Worm (Caenorhabditis elegans): ENCODE data around the gene srbc-68.

The srbc-68 gene

ce11 chrV:3585011-3585410, 38.6 kb upstream of the srbc-68 start:
- no peak for TF ChIP-seq tbx-9 (tag; optimal IDR thresholded peaks at IDR 0.05; ENCODE audit: borderline replicate concordance)
- TF ChIP-seq ceh-27 (GFP tag; optimal IDR thresholded peaks at IDR 0.05), result no peak
- TF ChIP-seq hmg-1.2 (GFP tag; IDR thresholded peaks at IDR 0.05), result no peak; the same call in 1 of the 2 replicates
- TF ChIP-seq mel-28 (tag; optimal IDR thresholded peaks at IDR 0.05; ENCODE audit: borderline replicate concordance), result no peak
- TF ChIP-seq ceh-100 (GFP tag; IDR thresholded peaks at IDR 0.05), result peak; percentile 33; the same call in 1 of the 2 replicates
- no peak for TF ChIP-seq nfya-1 (tag; optimal IDR thresholded peaks at IDR 0.05; ENCODE audit: borderline replicate concordance, insufficient read depth)
- TF ChIP-seq tbp1 (GFP tag; optimal IDR thresholded peaks at IDR 0.05), result peak; percentile 47
- TF ChIP-seq nhr-27 (tag; optimal IDR thresholded peaks at IDR 0.05), result no peak
- TF ChIP-seq snpc-1.3 (tag; optimal IDR thresholded peaks at IDR 0.05; ENCODE audit: insufficient read depth), result peak; percentile 85
- TF ChIP-seq D2030.7 (GFP tag; IDR thresholded peaks at IDR 0.05), result peak; percentile 88
- TF ChIP-seq egrh-3 (GFP tag; IDR thresholded peaks at IDR 0.05), result no peak
- peak; percentile 51 for TF ChIP-seq athp-1 (tag; optimal IDR thresholded peaks at IDR 0.05)
- TF ChIP-seq bed-1 (GFP tag; IDR thresholded peaks at IDR 0.05), result no peak
- peak; percentile 66 for TF ChIP-seq snpc-4 (GFP tag; optimal IDR thresholded peaks at IDR 0.05)
- TF ChIP-seq snpc-4 (tag; optimal IDR thresholded peaks at IDR 0.05), result peak in 2 of 4 experiments; percentile 24 to 53
- TF ChIP-seq chd-7 (tag; optimal IDR thresholded peaks at IDR 0.05), result no peak
- no peak for TF ChIP-seq dpl-1 (GFP tag; optimal IDR thresholded peaks at IDR 0.05)
- peak; percentile 90 for TF ChIP-seq unc-130 (GFP tag; optimal IDR thresholded peaks at IDR 0.05)
- TF ChIP-seq lin-26 (GFP tag; IDR thresholded peaks at IDR 0.05), result no peak
- TF ChIP-seq madf-10 (tag; optimal IDR thresholded peaks at IDR 0.05), result no peak
- TF ChIP-seq B0019.2 (GFP tag; conservative IDR thresholded peaks at IDR 0.05), result no peak
- peak; percentile 48 for TF ChIP-seq lsl-1 (GFP tag; optimal IDR thresholded peaks at IDR 0.05)
- no peak for TF ChIP-seq sptf-2 (GFP tag; optimal IDR thresholded peaks at IDR 0.05)
- no peak for TF ChIP-seq ZK185.1 (tag; optimal IDR thresholded peaks at IDR 0.05; ENCODE audit: poor library complexity, severe bottlenecking)
- TF ChIP-seq nhr-80 (tag; optimal IDR thresholded peaks at IDR 0.05), result no peak
- no peak for TF ChIP-seq lir-1 (GFP tag; conservative IDR thresholded peaks at IDR 0.05)
- no peak for TF ChIP-seq akir-1 (GFP tag; optimal IDR thresholded peaks at IDR 0.05)
- no peak for TF ChIP-seq lag-1 (GFP tag; IDR thresholded peaks at IDR 0.05)
- TF ChIP-seq ceh-58 (GFP tag; IDR thresholded peaks at IDR 0.05), result no peak
- no peak for TF ChIP-seq ets-4 (GFP tag; optimal IDR thresholded peaks at IDR 0.05)
- TF ChIP-seq K11D2.4 (GFP tag; IDR thresholded peaks at IDR 0.05), result no peak
- no peak for TF ChIP-seq lin-40 (tag; optimal IDR thresholded peaks at IDR 0.05)
- no peak for TF ChIP-seq rpc-1 (optimal IDR thresholded peaks at IDR 0.05)
- TF ChIP-seq rpc-1 (tag; optimal IDR thresholded peaks at IDR 0.05), result peak; percentile 15
- TF ChIP-seq egl-44 (GFP tag; IDR thresholded peaks at IDR 0.05), result no peak
- TF ChIP-seq F49E8.2 (tag; optimal IDR thresholded peaks at IDR 0.05; ENCODE audit: insufficient read depth), result peak; percentile 77
- TF ChIP-seq F57A8.1 (GFP tag; optimal IDR thresholded peaks at IDR 0.05), result no peak
- no peak for TF ChIP-seq Y67H2A.10 (GFP tag; conservative IDR thresholded peaks at IDR 0.05)
- TF ChIP-seq Y53G8AR.9 (GFP tag; conservative IDR thresholded peaks at IDR 0.05), result peak; percentile 77
- no peak for TF ChIP-seq dpff-1 (tag; optimal IDR thresholded peaks at IDR 0.05)
- TF ChIP-seq F23B12.7 (tag; optimal IDR thresholded peaks at IDR 0.05; ENCODE audit: insufficient read depth), result no peak
- no peak for TF ChIP-seq F22D6.2 (tag; optimal IDR thresholded peaks at IDR 0.05)
- peak; percentile 81 for TF ChIP-seq aptf-3 (GFP tag; IDR thresholded peaks at IDR 0.05)
- TF ChIP-seq hmg-20 (GFP tag; IDR thresholded peaks at IDR 0.05), result 0 out of 2 replicates have a peak, but pooled peaks have one; percentile 11
- TF ChIP-seq efl-1 (GFP tag; optimal IDR thresholded peaks at IDR 0.05), result peak; percentile 52
- peak; percentile 54 for TF ChIP-seq lin-54 (GFP tag; optimal IDR thresholded peaks at IDR 0.05)
- no peak for TF ChIP-seq zfh-2 (GFP tag; conservative IDR thresholded peaks at IDR 0.05)
- peak; percentile 5 for TF ChIP-seq ztf-18 (tag; optimal IDR thresholded peaks at IDR 0.05)
- TF ChIP-seq Y56A3A.18 (GFP tag; IDR thresholded peaks at IDR 0.05), result no peak
